Worm (Caenorhabditis elegans) whole organism, mixed stage, embryonic: ENCODE results near the gene chat-1.

Experiments used
- blmp-1 ChIP-seq: fragments of 150-350 bp; optimal IDR thresholded peaks from 2 replicates; lab custom pipeline; 2014; ENCODE audit warnings: missing biosample characterization, missing genetic modification characterization
- ceh-43 ChIP-seq: fragments of 200-800 bp; sonication (Bioruptor generic); optimal IDR thresholded peaks from 2 replicates; lab custom pipeline; 2018; ENCODE audit warnings: mild to moderate bottlenecking, missing genetic modification characterization, moderate library complexity, missing compliant biosample characterization
- ceh-83 ChIP-seq: fragments of 200-800 bp; sonication (Bioruptor generic); optimal IDR thresholded peaks from 2 replicates; lab custom pipeline; 2018; ENCODE audit warnings: mild to moderate bottlenecking, missing genetic modification characterization, missing compliant biosample characterization
- ces-1 ChIP-seq: fragments of 150-350 bp; optimal IDR thresholded peaks from 2 replicates; lab custom pipeline; 2014; ENCODE audit warnings: missing biosample characterization, missing genetic modification reagents, missing genetic modification characterization
- cnd-1 ChIP-seq: fragments of 200-800 bp; sonication (Bioruptor generic); optimal IDR thresholded peaks from 2 replicates; lab custom pipeline; 2018; ENCODE audit warnings: mild to moderate bottlenecking, missing genetic modification characterization, missing compliant biosample characterization
- drap-1 ChIP-seq: fragments of 200-800 bp; sonication (Bioruptor generic); optimal IDR thresholded peaks from 3 replicates; lab custom pipeline; 2018; ENCODE audit warnings: mild to moderate bottlenecking, missing genetic modification characterization, missing compliant biosample characterization
- elt-1 ChIP-seq: sonication (generic microtip); optimal IDR thresholded peaks from 2 replicates; lab custom pipeline; 2017; ENCODE audit warnings: missing genetic modification characterization, mild to moderate bottlenecking, missing compliant biosample characterization, antibody characterized with exemption, moderate library complexity, borderline replicate concordance; ENCODE audit not compliant: insufficient read depth
- elt-3 ChIP-seq: fragments of 150-350 bp; optimal IDR thresholded peaks from 2 replicates; lab custom pipeline; 2014; ENCODE audit warnings: missing biosample characterization, missing genetic modification characterization
- flh-1 ChIP-seq: fragments of 200-800 bp; sonication (Bioruptor generic); optimal IDR thresholded peaks from 2 replicates; lab custom pipeline; 2018; ENCODE audit warnings: mild to moderate bottlenecking, missing genetic modification characterization, moderate library complexity, missing compliant biosample characterization
- ham-2 ChIP-seq: fragments of 200-800 bp; sonication (Bioruptor generic); optimal IDR thresholded peaks from 2 replicates; lab custom pipeline; 2018; ENCODE audit warnings: mild to moderate bottlenecking, missing genetic modification characterization, missing compliant biosample characterization
- lin-32 ChIP-seq: fragments of 200-800 bp; sonication (Bioruptor generic); optimal IDR thresholded peaks from 2 replicates; lab custom pipeline; 2018; ENCODE audit warnings: mild to moderate bottlenecking, missing genetic modification characterization, missing compliant biosample characterization
- lsy-2 ChIP-seq: fragments of 150-350 bp; optimal IDR thresholded peaks from 2 replicates; lab custom pipeline; 2014; ENCODE audit warnings: missing biosample characterization, missing genetic modification characterization
- mab-5 ChIP-seq: fragments of 150-350 bp; optimal IDR thresholded peaks from 2 replicates; lab custom pipeline; 2014; ENCODE audit warnings: missing biosample characterization, missing genetic modification characterization
- mep-1 ChIP-seq: fragments of 150-350 bp; optimal IDR thresholded peaks from 2 replicates; lab custom pipeline; 2017; ENCODE audit warnings: missing biosample characterization, missing genetic modification reagents, missing genetic modification characterization, inconsistent platforms
- mls-2 ChIP-seq: sonication (generic microtip); optimal IDR thresholded peaks from 2 replicates; lab custom pipeline; 2016; ENCODE audit warnings: mild to moderate bottlenecking, missing genetic modification characterization, moderate library complexity, missing compliant biosample characterization
- nhr-12 ChIP-seq: fragments of 150-350 bp; optimal IDR thresholded peaks from 2 replicates; lab custom pipeline; 2014; ENCODE audit warnings: missing biosample characterization, missing genetic modification characterization
- nhr-2 ChIP-seq: fragments of 150-350 bp; optimal IDR thresholded peaks from 2 replicates; lab custom pipeline; 2014; ENCODE audit warnings: missing biosample characterization, missing genetic modification characterization
- nhr-237 ChIP-seq: fragments of 150-350 bp; optimal IDR thresholded peaks from 2 replicates; lab custom pipeline; 2014; ENCODE audit warnings: missing biosample characterization, missing genetic modification characterization
- nhr-28 ChIP-seq: fragments of 150-350 bp; optimal IDR thresholded peaks from 2 replicates; lab custom pipeline; 2014; ENCODE audit warnings: missing biosample characterization, missing genetic modification characterization
- nhr-76 ChIP-seq: sonication (generic microtip); optimal IDR thresholded peaks from 2 replicates; lab custom pipeline; 2017; ENCODE audit warnings: missing biosample characterization, missing genetic modification characterization
- sem-2 ChIP-seq: fragments of 200-800 bp; sonication (Bioruptor generic); optimal IDR thresholded peaks from 2 replicates; lab custom pipeline; 2018; ENCODE audit warnings: mild to moderate bottlenecking, missing genetic modification characterization, missing compliant biosample characterization
- tbx-8 ChIP-seq: fragments of 200-800 bp; sonication (Bioruptor generic); optimal IDR thresholded peaks from 2 replicates; lab custom pipeline; 2018; ENCODE audit warnings: mild to moderate bottlenecking, missing genetic modification characterization, moderate library complexity, missing compliant biosample characterization
- unc-120 ChIP-seq: sonication (generic microtip); optimal IDR thresholded peaks from 2 replicates; lab custom pipeline; 2017; ENCODE audit warnings: missing genetic modification characterization, missing compliant biosample characterization; ENCODE audit not compliant: poor library complexity, severe bottlenecking
- unc-39 ChIP-seq: fragments of 150-350 bp; optimal IDR thresholded peaks from 2 replicates; lab custom pipeline; 2014; ENCODE audit warnings: missing biosample characterization, missing genetic modification characterization
- unc-62 ChIP-seq: fragments of 150-350 bp; optimal IDR thresholded peaks from 2 replicates; lab custom pipeline; 2014; ENCODE audit warnings: missing biosample characterization, missing genetic modification reagents, missing genetic modification characterization
- ztf-11 ChIP-seq: fragments of 150-350 bp; optimal IDR thresholded peaks from 2 replicates; lab custom pipeline; 2014; ENCODE audit warnings: missing biosample characterization, missing genetic modification characterization

Gene chat-1

DNA sequence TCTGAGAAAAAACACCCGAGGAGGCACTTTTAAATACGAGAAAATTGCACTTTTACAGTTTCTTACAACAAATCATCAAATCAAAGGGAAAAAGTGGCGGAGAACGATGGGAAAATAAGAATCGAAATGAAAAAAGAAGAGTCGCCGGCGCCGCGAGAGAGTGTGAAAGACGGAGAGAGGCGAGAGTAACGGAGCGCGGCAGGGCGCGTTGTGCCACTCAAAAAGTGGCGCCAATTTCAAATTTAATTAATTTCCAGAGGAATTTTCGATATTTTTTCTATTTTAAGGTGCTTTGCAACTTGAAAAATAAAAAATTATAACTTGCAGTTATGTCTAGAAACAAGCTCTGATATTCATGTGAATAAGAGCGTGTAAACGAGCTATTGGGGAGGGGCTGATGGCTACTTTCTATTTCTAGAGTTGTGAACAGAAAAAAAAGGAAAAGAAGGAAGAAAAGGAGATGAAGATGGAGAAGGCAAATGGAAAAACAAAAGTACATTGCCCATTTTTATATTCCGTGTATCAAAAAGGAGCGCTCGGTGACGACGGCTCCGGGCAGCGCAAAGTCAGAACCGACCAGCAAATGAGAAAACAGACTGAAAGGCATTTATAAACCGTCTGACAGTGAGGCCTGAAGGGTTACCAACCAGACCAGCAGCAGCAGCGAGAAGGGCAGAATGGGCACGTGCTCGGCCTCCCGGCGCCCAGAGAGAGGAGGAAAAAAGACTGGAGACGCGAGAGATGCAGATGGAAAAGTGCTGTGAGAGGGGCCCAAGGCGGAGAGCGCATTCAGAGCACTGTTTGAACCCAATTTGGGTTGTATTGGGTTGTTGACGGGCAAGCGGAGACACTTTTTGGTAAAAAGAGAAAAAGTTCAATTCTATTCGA, 24.0 kb downstream of the chat-1 start:
- TF ChIP-seq elt-1 (tag; lab: Kevin White, UChicago) = no peak
- TF ChIP-seq sem-2 (GFP tag; lab: Kevin White, UChicago) = no peak
- TF ChIP-seq nhr-2 (tag; lab: Kevin White, UChicago) = no peak
- TF ChIP-seq unc-39 = no peak
- no peak for TF ChIP-seq mep-1 (tag; lab: Kevin White, UChicago)
- no peak for TF ChIP-seq ham-2 (GFP tag; lab: Kevin White, UChicago)
- TF ChIP-seq mab-5 (tag; lab: Kevin White, UChicago) = no peak
- TF ChIP-seq mls-2 (tag; lab: Kevin White, UChicago) = no peak

DNA sequence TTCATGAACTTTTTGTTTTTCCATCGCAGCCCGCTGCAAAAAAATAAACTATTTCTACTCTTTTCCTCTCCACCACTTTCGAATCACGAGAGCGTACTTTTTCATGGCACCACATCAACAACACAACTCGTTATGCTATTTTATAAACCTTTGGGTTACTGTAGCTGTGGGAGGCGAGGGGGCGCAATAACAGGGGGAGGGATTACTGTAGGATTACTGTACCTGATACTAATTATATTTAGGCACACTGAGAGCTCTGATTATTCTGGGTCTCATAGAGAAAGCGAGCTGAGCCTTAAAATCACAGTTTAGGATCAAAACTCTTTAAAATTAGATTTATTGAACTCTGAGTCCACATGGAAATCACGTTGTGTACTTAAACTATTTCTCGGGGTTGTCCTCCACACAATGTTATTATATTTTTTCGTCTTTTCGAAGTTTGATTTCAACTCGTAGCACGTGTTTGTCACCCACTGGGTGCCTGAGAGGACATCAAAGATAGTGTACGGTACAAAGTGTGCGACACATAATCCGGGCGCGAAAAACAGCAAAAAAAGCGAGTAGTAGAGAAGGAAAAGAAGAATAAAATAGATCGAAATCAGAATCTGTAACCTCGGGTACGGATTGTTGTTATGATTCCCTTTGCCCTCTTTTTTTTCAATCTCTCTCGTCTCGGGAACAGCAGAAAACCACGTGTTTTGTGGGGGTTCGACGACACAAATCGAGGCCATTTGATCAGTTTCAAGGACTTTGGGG, 25.5 kb downstream of the chat-1 start:
- no peak for TF ChIP-seq unc-120 (tag; lab: Kevin White, UChicago)
- no peak for TF ChIP-seq nhr-2 (tag; lab: Kevin White, UChicago)
- no peak for TF ChIP-seq mab-5 (tag; lab: Kevin White, UChicago)
- TF ChIP-seq unc-39 = no peak
- no peak for TF ChIP-seq mls-2 (tag; lab: Kevin White, UChicago)
- TF ChIP-seq nhr-237 = no peak
- TF ChIP-seq, all 35 proteins: peak for 0

DNA sequence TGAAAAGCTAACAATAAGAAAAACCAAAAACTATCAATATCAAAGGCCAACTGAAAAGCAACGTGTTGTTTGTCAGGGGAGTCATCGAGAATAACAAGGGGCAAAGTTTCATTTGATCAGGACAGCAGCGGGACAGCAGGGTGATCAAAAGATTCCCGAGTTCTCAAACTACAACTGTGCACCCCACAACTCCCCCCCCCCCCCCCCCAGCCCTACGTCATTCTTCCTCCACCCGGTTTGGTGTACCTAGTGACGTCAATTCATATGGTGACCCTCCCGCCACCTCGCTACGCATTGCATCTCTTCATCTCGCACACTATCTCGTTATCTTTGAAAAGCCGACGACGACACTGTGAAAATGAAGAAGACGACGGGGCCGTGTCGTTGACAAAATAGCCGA, 26.6 kb downstream of the chat-1 start:
- TF ChIP-seq drap-1 (no peak), lsy-2 (no peak), nhr-12 (tag; lab: Kevin White, UChicago) (no peak), mab-5 (tag; lab: Kevin White, UChicago) (no peak), nhr-2 (tag; lab: Kevin White, UChicago) (no peak), sem-2 (GFP tag; lab: Kevin White, UChicago) (no peak), ces-1 (GFP tag; lab: Kevin White, UChicago) (no peak), ztf-11 (tag; lab: Kevin White, UChicago) (no peak), unc-120 (tag; lab: Kevin White, UChicago) (no peak), ceh-43 (no peak), ceh-83 (no peak), nhr-76 (no peak), cnd-1 (tag; lab: Kevin White, UChicago) (no peak), elt-3 (tag; lab: Kevin White, UChicago) (no peak)

DNA sequence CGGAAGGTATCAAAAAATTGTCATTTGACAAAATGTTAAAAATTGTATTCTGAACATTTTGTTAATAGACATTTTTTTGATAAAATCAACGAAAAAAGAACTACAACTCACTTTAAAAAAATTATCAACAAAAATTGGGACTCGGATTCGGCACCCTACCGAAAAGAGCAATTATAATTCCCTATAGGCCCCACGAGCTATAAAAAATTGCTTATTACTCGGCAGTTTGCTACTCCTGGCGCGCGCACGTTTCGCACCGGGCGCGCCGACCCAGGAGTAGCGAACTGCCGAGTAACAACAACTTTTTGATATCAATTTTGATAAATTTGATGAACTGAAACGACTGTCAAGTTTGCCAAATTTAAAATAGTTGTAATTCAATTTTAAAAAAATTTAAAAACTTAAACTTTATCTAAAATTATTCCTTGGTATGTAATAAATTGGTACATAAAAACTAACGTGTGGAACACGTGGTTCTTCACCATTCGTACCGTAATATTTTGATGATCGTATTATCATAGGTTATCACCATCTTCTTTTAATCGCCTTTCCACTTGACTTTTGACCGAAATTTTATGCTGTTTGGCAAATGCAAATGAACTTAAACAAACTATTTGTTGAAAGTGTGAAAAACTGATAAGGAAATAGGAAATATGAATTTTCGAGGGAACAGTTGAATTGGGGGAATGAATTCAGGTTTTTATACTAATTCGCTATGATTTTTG, 28.4 kb downstream of the chat-1 start:
- TF ChIP-seq ces-1 (GFP tag; lab: Kevin White, UChicago) = no peak
- TF ChIP-seq tbx-8 (GFP tag; lab: Kevin White, UChicago) = no peak
- no peak for TF ChIP-seq blmp-1 (tag; lab: Kevin White, UChicago)
- no peak for TF ChIP-seq unc-62 (GFP tag; lab: Kevin White, UChicago)
- TF ChIP-seq mab-5 (tag; lab: Kevin White, UChicago) = no peak
- TF ChIP-seq nhr-28 = no peak
- TF ChIP-seq ceh-83 = no peak

DNA sequence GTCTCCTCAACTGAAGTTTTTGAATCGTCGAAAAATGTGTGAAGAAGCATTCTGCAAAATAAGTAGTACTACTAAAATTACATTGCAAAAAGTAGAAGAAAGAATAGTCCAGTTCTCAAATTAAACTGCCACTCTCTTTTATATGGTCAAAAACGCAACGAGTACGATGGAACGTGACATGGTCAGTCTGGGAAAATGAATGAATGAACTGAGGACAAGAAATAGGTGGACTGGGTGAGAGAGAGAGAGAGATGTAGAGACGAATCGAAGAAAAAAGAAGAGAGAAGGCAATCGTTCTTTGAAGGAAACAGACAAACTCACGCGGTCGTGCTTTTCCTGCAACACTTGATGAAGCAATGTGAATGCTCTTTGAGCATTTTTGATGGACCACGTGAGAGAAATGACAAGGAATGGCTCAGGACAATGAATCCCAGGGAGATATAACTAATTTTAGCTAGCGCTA, 29.9 kb downstream of the chat-1 start, which contains the start of gene M01H9.3:
Gene M01H9.3, minus strand, starts transcription at position 51 of the 463 bp plus-strand sequence.
- TF ChIP-seq mls-2 (tag; lab: Kevin White, UChicago) (no peak), lin-32 (no peak), unc-120 (tag; lab: Kevin White, UChicago) (peak; percentile 35), mep-1 (tag; lab: Kevin White, UChicago) (peak; percentile 19), flh-1 (GFP tag; lab: Kevin White, UChicago) (no peak), tbx-8 (GFP tag; lab: Kevin White, UChicago) (no peak), ham-2 (GFP tag; lab: Kevin White, UChicago) (no peak)
